Fruit fly (Drosophila melanogaster) whole organism, embryonic: Measurements from ENCODE around the gene CG10467.
A peak's percentile ranks its signal among the peaks of the same experiment; 100 is the strongest.

Experiments
- Ada2b ChIP-seq: fragments of 200-800 bp; sonication (Bioruptor generic); IDR thresholded peaks from 2 replicates; pipeline ENCODE4 v1.3.6; 2022; ENCODE audit warnings: missing biosample characterization, missing genetic modification characterization
- B-H1 ChIP-seq: fragments of 200-800 bp; sonication (Bioruptor generic); IDR thresholded peaks from 3 replicates; pipeline ENCODE4 v1.3.6; 2022; ENCODE audit warnings: missing biosample characterization, missing genetic modification characterization
- Bteb2 ChIP-seq: fragments of 200-800 bp; sonication (Bioruptor generic); optimal IDR thresholded peaks from 2 replicates; lab custom pipeline; 2016; ENCODE audit warnings: missing biosample characterization, missing genetic modification characterization
- CG10209 ChIP-seq: fragments of 200-800 bp; sonication (Bioruptor generic); optimal IDR thresholded peaks from 3 replicates; lab custom pipeline; 2017; ENCODE audit warnings: missing biosample characterization, mild to moderate bottlenecking, missing genetic modification characterization, missing genetic modification reagents
- CG12071 ChIP-seq: fragments of 200-800 bp; sonication (Bioruptor generic); optimal IDR thresholded peaks from 3 replicates; lab custom pipeline; 2018; ENCODE audit warnings: missing biosample characterization, mild to moderate bottlenecking, missing genetic modification characterization
- CG12104 ChIP-seq: fragments of 200-800 bp; sonication (Bioruptor generic); optimal IDR thresholded peaks from 3 replicates; lab custom pipeline; 2016; ENCODE audit warnings: missing biosample characterization, missing genetic modification characterization
- CG15011 ChIP-seq: fragments of 200-800 bp; sonication (Bioruptor generic); optimal IDR thresholded peaks from 3 replicates; lab custom pipeline; 2018; ENCODE audit warnings: missing biosample characterization, mild to moderate bottlenecking, missing genetic modification characterization
- CG1529 ChIP-seq: fragments of 200-800 bp; sonication (Bioruptor generic); optimal IDR thresholded peaks from 3 replicates; lab custom pipeline; 2018; ENCODE audit warnings: missing biosample characterization, missing genetic modification characterization
- CG16813 ChIP-seq: fragments of 200-800 bp; sonication (Bioruptor generic); IDR thresholded peaks from 3 replicates; pipeline ENCODE4 v1.3.6; 2022; ENCODE audit warnings: missing biosample characterization, missing genetic modification characterization; ENCODE audit not compliant: partially characterized antibody
- CG17359 ChIP-seq: fragments of 200-800 bp; sonication (Bioruptor generic); optimal IDR thresholded peaks from 3 replicates; lab custom pipeline; 2018; ENCODE audit warnings: missing biosample characterization, mild to moderate bottlenecking, missing genetic modification characterization, moderate library complexity
- CG17912 ChIP-seq: fragments of 200-800 bp; sonication (Bioruptor generic); optimal IDR thresholded peaks from 2 replicates; lab custom pipeline; 2018; ENCODE audit warnings: missing biosample characterization, mild to moderate bottlenecking, missing genetic modification characterization
- CG2116 ChIP-seq: fragments of 200-800 bp; sonication (Bioruptor generic); optimal IDR thresholded peaks from 3 replicates; lab custom pipeline; 2018; ENCODE audit warnings: missing biosample characterization, mild to moderate bottlenecking, missing genetic modification characterization
- CG2199 ChIP-seq: fragments of 200-800 bp; sonication (Bioruptor generic); IDR thresholded peaks from 3 replicates; pipeline ENCODE4 v1.3.6; 2022; ENCODE audit warnings: missing biosample characterization, missing genetic modification characterization
- CG30020 ChIP-seq: fragments of 200-800 bp; optimal IDR thresholded peaks from 2 replicates; lab custom pipeline; 2019; ENCODE audit warnings: missing biosample characterization, mild to moderate bottlenecking, missing genetic modification characterization, moderate library complexity
- CG30431 ChIP-seq: fragments of 200-800 bp; sonication (Bioruptor generic); optimal IDR thresholded peaks from 2 replicates; lab custom pipeline; 2017; ENCODE audit warnings: missing biosample characterization, missing genetic modification characterization
- CG4404 ChIP-seq: fragments of 200-800 bp; sonication (Bioruptor generic); IDR thresholded peaks from 2 replicates; pipeline ENCODE4 v1.3.6; 2022; ENCODE audit warnings: missing biosample characterization, missing genetic modification characterization
- CG6689 ChIP-seq: fragments of 200-800 bp; sonication (Bioruptor generic); IDR thresholded peaks from 2 replicates; pipeline ENCODE4 v1.3.6; 2022; ENCODE audit warnings: missing biosample characterization, missing genetic modification characterization
- CG7271 ChIP-seq: fragments of 200-800 bp; sonication (Bioruptor generic); optimal IDR thresholded peaks from 2 replicates; lab custom pipeline; 2018; ENCODE audit warnings: missing biosample characterization, mild to moderate bottlenecking, missing genetic modification characterization, moderate library complexity
- CG7745 ChIP-seq: fragments of 200-800 bp; sonication (Bioruptor generic); optimal IDR thresholded peaks from 2 replicates; lab custom pipeline; 2018; ENCODE audit warnings: missing biosample characterization, mild to moderate bottlenecking, missing genetic modification characterization, moderate library complexity
- CG7928 ChIP-seq: fragments of 200-800 bp; sonication (Bioruptor generic); optimal IDR thresholded peaks from 2 replicates; lab custom pipeline; 2017; ENCODE audit warnings: missing biosample characterization, mild to moderate bottlenecking, missing genetic modification characterization
- CG8765 ChIP-seq: fragments of 200-800 bp; sonication (Bioruptor generic); IDR thresholded peaks from 2 replicates; pipeline ENCODE4 v1.3.6; 2022; ENCODE audit warnings: missing biosample characterization, missing genetic modification characterization
- CG9727 ChIP-seq: fragments of 200-800 bp; sonication (Bioruptor generic); optimal IDR thresholded peaks from 3 replicates; lab custom pipeline; 2017; ENCODE audit warnings: missing biosample characterization, mild to moderate bottlenecking, missing genetic modification characterization
- D19A ChIP-seq: fragments of 200-800 bp; optimal IDR thresholded peaks from 3 replicates; lab custom pipeline; 2019; ENCODE audit warnings: missing biosample characterization, mild to moderate bottlenecking, missing genetic modification characterization, moderate library complexity
- Deaf1 ChIP-seq: fragments of 200-800 bp; optimal IDR thresholded peaks from 3 replicates; lab custom pipeline; 2019; ENCODE audit warnings: missing biosample characterization, mild to moderate bottlenecking, missing genetic modification characterization, moderate library complexity
- HLH4C ChIP-seq: fragments of 200-800 bp; sonication (Bioruptor generic); IDR thresholded peaks from 3 replicates; pipeline ENCODE4 v1.3.6; 2022; ENCODE audit warnings: missing biosample characterization, missing genetic modification characterization; ENCODE audit not compliant: partially characterized antibody
- Hr78 ChIP-seq, 2 experiments: fragments of 200-800 bp in 1 of 2; fragments of >200 bp in 1 of 2; sonication (Bioruptor generic) in 1 of 2; optimal IDR thresholded peaks; 2 replicates each; lab custom pipeline; 2017 to 2019; ENCODE audit warnings: missing biosample characterization in 2 of 2, missing genetic modification characterization in 2 of 2, mild to moderate bottlenecking in 1 of 2, moderate library complexity in 1 of 2
- Kr ChIP-seq: fragments of 200-800 bp; sonication (Bioruptor generic); optimal IDR thresholded peaks from 2 replicates; lab custom pipeline; 2017; ENCODE audit warnings: missing biosample characterization, mild to moderate bottlenecking, missing genetic modification characterization
- MBD-R2 ChIP-seq: fragments of 200-800 bp; sonication (Bioruptor generic); IDR thresholded peaks from 2 replicates; pipeline ENCODE4 v1.3.6; 2022; ENCODE audit warnings: missing biosample characterization, missing genetic modification characterization
- Meics ChIP-seq: fragments of 200-800 bp; sonication (Bioruptor generic); optimal IDR thresholded peaks from 2 replicates; lab custom pipeline; 2017; ENCODE audit warnings: missing biosample characterization, mild to moderate bottlenecking, missing genetic modification characterization
- Oaz ChIP-seq: fragments of 200-800 bp; sonication (Bioruptor generic); IDR thresholded peaks from 2 replicates; pipeline ENCODE4 v1.3.6; 2022; ENCODE audit warnings: missing biosample characterization, missing genetic modification characterization
- ab ChIP-seq: fragments of 200-800 bp; sonication (Bioruptor generic); optimal IDR thresholded peaks from 2 replicates; lab custom pipeline; 2016; ENCODE audit warnings: missing biosample characterization, missing genetic modification characterization
- ap ChIP-seq: fragments of 200-800 bp; sonication (Bioruptor generic); IDR thresholded peaks from 2 replicates; pipeline ENCODE4 v1.3.6; 2022; ENCODE audit warnings: missing biosample characterization, missing genetic modification characterization
- ash1 ChIP-seq: fragments of 200-800 bp; sonication (Bioruptor generic); optimal IDR thresholded peaks from 2 replicates; lab custom pipeline; 2018; ENCODE audit warnings: missing biosample characterization, mild to moderate bottlenecking, missing genetic modification characterization
- dan ChIP-seq: fragments of 200-800 bp; sonication (Bioruptor generic); IDR thresholded peaks from 2 replicates; pipeline ENCODE4 v1.3.6; 2022; ENCODE audit warnings: missing biosample characterization, missing genetic modification characterization
- dmrt99B ChIP-seq: fragments of 200-800 bp; sonication (Bioruptor generic); optimal IDR thresholded peaks from 2 replicates; lab custom pipeline; 2018; ENCODE audit warnings: missing biosample characterization, mild to moderate bottlenecking, missing genetic modification characterization, moderate library complexity
- en ChIP-seq: fragments of 200-800 bp; sonication (Bioruptor generic); optimal IDR thresholded peaks from 2 replicates; lab custom pipeline; 2016; ENCODE audit warnings: missing biosample characterization, missing genetic modification characterization
- gcm2 ChIP-seq: fragments of 200-800 bp; sonication (Bioruptor generic); optimal IDR thresholded peaks from 2 replicates; lab custom pipeline; 2016; ENCODE audit warnings: missing biosample characterization, missing genetic modification characterization
- gro ChIP-seq: fragments of 200-800 bp; sonication (Bioruptor generic); optimal IDR thresholded peaks from 2 replicates; lab custom pipeline; 2016; ENCODE audit warnings: missing biosample characterization, missing genetic modification characterization
- jing ChIP-seq: fragments of 200-800 bp; sonication (Bioruptor generic); optimal IDR thresholded peaks from 2 replicates; lab custom pipeline; 2018; ENCODE audit warnings: missing biosample characterization, mild to moderate bottlenecking, missing genetic modification characterization
- kni ChIP-seq: fragments of 200-800 bp; sonication (Bioruptor generic); optimal IDR thresholded peaks from 3 replicates; lab custom pipeline; 2017; ENCODE audit warnings: mild to moderate bottlenecking, missing biosample characterization, missing genetic modification reagents, missing genetic modification characterization
- oc ChIP-seq: fragments of 200-800 bp; sonication (Bioruptor generic); optimal IDR thresholded peaks from 2 replicates; lab custom pipeline; 2018; ENCODE audit warnings: missing biosample characterization, mild to moderate bottlenecking, missing genetic modification characterization, moderate library complexity
- org-1 ChIP-seq: fragments of 200-800 bp; sonication (Bioruptor generic); optimal IDR thresholded peaks from 2 replicates; lab custom pipeline; 2017; ENCODE audit warnings: missing biosample characterization, missing genetic modification characterization
- otp ChIP-seq: fragments of 200-800 bp; sonication (Bioruptor generic); IDR thresholded peaks from 3 replicates; pipeline ENCODE4, ENCODE4 v1.3.6; 2022; ENCODE audit warnings: missing biosample characterization, missing genetic modification characterization
- run ChIP-seq: fragments of 200-800 bp; sonication (Bioruptor generic); optimal IDR thresholded peaks from 3 replicates; lab custom pipeline; 2018; ENCODE audit warnings: missing biosample characterization, mild to moderate bottlenecking, missing genetic modification characterization
- schlank ChIP-seq: fragments of 200-800 bp; sonication (Bioruptor generic); optimal IDR thresholded peaks from 2 replicates; lab custom pipeline; 2018; ENCODE audit warnings: missing biosample characterization, mild to moderate bottlenecking, missing genetic modification characterization
- scrt ChIP-seq: fragments of 200-800 bp; sonication (Bioruptor generic); optimal IDR thresholded peaks from 2 replicates; lab custom pipeline; 2018; ENCODE audit warnings: missing biosample characterization, mild to moderate bottlenecking, missing genetic modification characterization, moderate library complexity
- sd ChIP-seq: fragments of 200-800 bp; sonication (Bioruptor generic); optimal IDR thresholded peaks from 3 replicates; lab custom pipeline; 2018; ENCODE audit warnings: missing biosample characterization, mild to moderate bottlenecking, missing genetic modification characterization, moderate library complexity
- tap ChIP-seq: fragments of 200-800 bp; optimal IDR thresholded peaks from 3 replicates; lab custom pipeline; 2019; ENCODE audit warnings: missing biosample characterization, mild to moderate bottlenecking, missing genetic modification characterization, moderate library complexity
- yki ChIP-seq: fragments of >200 bp; optimal IDR thresholded peaks from 3 replicates; lab custom pipeline; 2018

The CG10467 gene

DNA sequence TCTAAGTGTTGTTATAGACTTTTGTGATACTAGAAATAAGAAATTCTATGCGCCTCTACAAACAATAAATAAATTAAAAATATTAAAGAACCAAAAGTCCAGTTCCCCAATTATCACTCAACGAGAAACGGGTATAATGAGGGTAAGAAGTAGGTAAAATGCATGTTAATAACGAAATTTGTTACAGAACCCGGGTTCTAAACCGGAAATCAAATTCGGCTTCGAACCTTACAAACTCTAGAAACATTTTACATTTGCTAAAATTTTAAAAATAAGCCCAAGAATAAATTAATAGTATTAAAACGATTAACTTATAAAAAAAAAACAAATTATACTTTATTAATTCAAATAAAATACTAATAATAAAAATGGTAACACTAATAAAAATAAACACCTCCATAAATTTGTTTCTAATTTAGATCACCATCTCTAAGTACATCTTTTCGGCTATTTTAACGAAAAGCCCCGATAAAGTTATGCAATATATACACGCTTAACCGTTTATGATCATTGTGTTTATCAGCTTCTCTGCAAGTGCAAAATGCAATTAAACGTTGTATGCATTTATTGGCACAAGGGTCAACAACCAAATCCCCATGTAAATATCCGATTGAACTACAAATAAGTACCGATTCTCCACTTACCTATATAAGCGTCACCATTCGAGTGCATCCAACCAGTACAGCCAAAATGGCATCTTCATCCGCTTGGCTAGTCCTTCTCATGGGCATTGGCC lies 22.9 kb downstream of the CG10467 start, which contains the start of gene CG6602 (continued):
- TF ChIP-seq CG8765 (GFP tag; lab: Robert Waterston, UW) (no peak), B-H1 (GFP tag; lab: Robert Waterston, UW) (peak; percentile 65), Deaf1 (no peak), CG2116 (GFP tag; lab: Kevin White, UChicago) (peak; percentile 46), run (tag; lab: Kevin White, UChicago) (no peak), Meics (GFP tag; lab: Kevin White, UChicago) (peak; percentile 88), CG10209 (peak; percentile 73), dan (GFP tag; lab: Robert Waterston, UW) (no peak), CG4404 (GFP tag; lab: Robert Waterston, UW) (0 out of 2 replicates have a peak, but pooled peaks have one; percentile 38), CG7745 (tag; lab: Kevin White, UChicago) (no peak), CG12104 (GFP tag; lab: Kevin White, UChicago) (peak; percentile 64), org-1 (GFP tag; lab: Kevin White, UChicago) (peak; percentile 14), Oaz (GFP tag; lab: Robert Waterston, UW) (peak; percentile 38; the same call in 1 of the 2 replicates), gcm2 (no peak), gro (GFP tag; lab: Kevin White, UChicago) (peak; percentile 37), CG1529 (GFP tag; lab: Kevin White, UChicago) (peak; percentile 28), D19A (tag; lab: Kevin White, UChicago) (peak; percentile 45), Hr78 (GFP tag; optimal IDR thresholded peaks at IDR 0.05; lab: Kevin White, UChicago) (no peak), CG7271 (tag; lab: Kevin White, UChicago) (peak; percentile 90), oc (tag; lab: Kevin White, UChicago) (no peak), sd (no peak), yki (no peak), CG12071 (peak; percentile 62), CG17912 (GFP tag; lab: Kevin White, UChicago) (peak; percentile 59), scrt (peak; percentile 67), CG6689 (GFP tag; lab: Robert Waterston, UW) (no peak), Kr (GFP tag; lab: Kevin White, UChicago) (no peak), CG9727 (GFP tag; lab: Kevin White, UChicago) (peak; percentile 54), HLH4C (GFP tag; lab: Robert Waterston, UW) (no peak), CG30431 (peak; percentile 67), ash1 (GFP tag; lab: Kevin White, UChicago) (peak; percentile 51), kni (peak; percentile 43), tap (tag; lab: Kevin White, UChicago) (peak; percentile 14), CG15011 (GFP tag; lab: Kevin White, UChicago) (peak; percentile 60), MBD-R2 (GFP tag; lab: Robert Waterston, UW) (peak; percentile 43; the same call in 1 of the 2 replicates), CG16813 (no peak), CG2199 (GFP tag; lab: Robert Waterston, UW) (peak; percentile 57; the same call in 2 of the 3 replicates), en (GFP tag; lab: Kevin White, UChicago) (peak; percentile 13), schlank (tag; lab: Kevin White, UChicago) (peak; percentile 49), Ada2b (GFP tag; lab: Robert Waterston, UW) (peak; percentile 62; the same call in 1 of the 2 replicates), CG7928 (peak; percentile 54), otp (peak; percentile 76), CG30020 (tag; lab: Kevin White, UChicago) (no peak), ab (GFP tag; lab: Kevin White, UChicago) (no peak), Bteb2 (GFP tag; lab: Kevin White, UChicago) (peak; percentile 5), dmrt99B (tag; lab: Kevin White, UChicago) (peak; percentile 61), jing (GFP tag; lab: Kevin White, UChicago) (peak; percentile 39), ap (GFP tag; lab: Robert Waterston, UW) (peak; percentile 43), CG17359 (peak; percentile 76)
